Worm (Caenorhabditis elegans) whole organism, L4/young adult: ENCODE data around the gene pap-3.

Experiments used
- W03F9.2 ChIP-seq: fragments of 150-350 bp; optimal IDR thresholded peaks from 2 replicates; lab custom pipeline; 2014; ENCODE audit warnings: missing biosample characterization, missing genetic modification characterization
- dao-5 ChIP-seq: sonication (generic microtip); optimal IDR thresholded peaks from 2 replicates; lab custom pipeline; 2016; ENCODE audit warnings: missing genotype, missing genetic modification characterization, moderate library complexity, missing compliant biosample characterization
- him-1 ChIP-seq: sonication (generic microtip); optimal IDR thresholded peaks from 2 replicates; lab custom pipeline; 2016; ENCODE audit warnings: missing genotype, missing genetic modification reagents, missing genetic modification characterization, missing compliant biosample characterization

DNA sequence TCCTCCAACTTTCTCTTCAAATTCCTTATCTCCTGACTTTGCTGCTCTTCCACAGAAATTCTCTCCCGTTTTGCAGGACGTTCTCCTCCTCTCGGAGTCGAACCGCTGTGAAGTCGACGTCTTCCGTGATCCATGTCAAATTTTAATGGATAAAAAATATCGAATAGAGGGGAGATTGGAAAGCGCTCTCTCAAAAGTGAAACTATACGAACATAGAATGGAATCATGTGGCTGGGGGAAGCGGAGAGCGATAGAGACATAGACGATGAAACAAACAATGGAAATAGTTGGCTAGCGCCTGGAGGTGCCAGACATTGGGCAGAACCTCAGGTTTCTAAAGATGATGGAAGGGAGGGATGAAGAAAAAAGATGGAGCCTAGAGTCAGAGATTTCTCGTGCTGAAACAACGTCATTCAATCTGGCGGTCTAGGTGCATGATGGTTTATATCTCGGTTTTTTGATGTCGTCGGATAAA, 2.4 kb downstream of the pap-3 start, which contains the start of gene F43G6.8:
- no peak for TF ChIP-seq him-1
- TF ChIP-seq dao-5 (tag; lab: Kevin White, UChicago) = no peak
- no peak for TF ChIP-seq W03F9.2 (tag; lab: Kevin White, UChicago)
